Worm (Caenorhabditis elegans) whole organism, young adult: ENCODE data around the gene srv-32.
"Not testable (repeated sequence)": the region's sequence is repeated elsewhere in the genome, so short reads cannot be mapped to it uniquely, and the experiment has no call there.

ENCODE experiments used
- B0035.1 ChIP-seq: sonication (generic microtip); optimal IDR thresholded peaks from 2 replicates; lab custom pipeline; 2016; ENCODE audit warnings: missing genetic modification characterization, mild to moderate bottlenecking, missing compliant biosample characterization, missing genotype, missing genetic modification reagents
- F10E7.11 ChIP-seq: sonication (generic microtip); optimal IDR thresholded peaks from 2 replicates; lab custom pipeline; 2017; ENCODE audit warnings: mild to moderate bottlenecking, missing genetic modification characterization, moderate library complexity, missing compliant biosample characterization
- F33H1.4 ChIP-seq: fragments of 200-800 bp; sonication (Bioruptor generic); IDR thresholded peaks from 2 replicates; pipeline ENCODE4 v1.3.6; 2022; ENCODE audit warnings: missing genetic modification reagents, missing genetic modification characterization, missing compliant biosample characterization
- F39B2.1 ChIP-seq: fragments of 200-800 bp; sonication (Bioruptor generic); IDR thresholded peaks from 2 replicates; pipeline ENCODE4 v1.3.6; 2022; ENCODE audit warnings: missing genetic modification reagents, missing genetic modification characterization, missing compliant biosample characterization
- F57A8.1 ChIP-seq: fragments of 200-800 bp; sonication (Bioruptor generic); optimal IDR thresholded peaks from 2 replicates; lab custom pipeline; 2018; ENCODE audit warnings: mild to moderate bottlenecking, missing genetic modification characterization, moderate library complexity, missing compliant biosample characterization
- T26A5.8 ChIP-seq: sonication (generic microtip); optimal IDR thresholded peaks from 2 replicates; lab custom pipeline; 2016; ENCODE audit warnings: missing genetic modification characterization, missing compliant biosample characterization
- Y56A3A.18 ChIP-seq: fragments of 200-800 bp; sonication (Bioruptor generic); IDR thresholded peaks from 2 replicates; pipeline ENCODE4 v1.3.6; 2022; ENCODE audit warnings: missing genetic modification reagents, missing genetic modification characterization, missing compliant biosample characterization
- Y67H2A.10 ChIP-seq: fragments of 200-800 bp; sonication (Bioruptor generic); conservative IDR thresholded peaks from 2 replicates; pipeline ENCODE4 v1.3.6; 2022; ENCODE audit warnings: missing genetic modification reagents, missing genetic modification characterization, missing compliant biosample characterization
- ZK185.1 ChIP-seq: sonication (generic microtip); optimal IDR thresholded peaks from 2 replicates; lab custom pipeline; 2016; ENCODE audit warnings: mild to moderate bottlenecking, missing genetic modification characterization, missing compliant biosample characterization; ENCODE audit not compliant: poor library complexity, severe bottlenecking
- ama-1 ChIP-seq, 3 experiments: fragments of 150-350 bp in 1 of 3; sonication (generic microtip) in 2 of 3; optimal IDR thresholded peaks; 2 replicates each; lab custom pipeline; 2014 to 2018; ENCODE audit warnings: missing biosample characterization in 2 of 3, missing genetic modification characterization in 2 of 3, missing genetic modification reagents in 2 of 3
- aptf-3 ChIP-seq: fragments of 200-800 bp; sonication (Bioruptor generic); IDR thresholded peaks from 2 replicates; pipeline ENCODE4 v1.3.6; 2022; ENCODE audit warnings: missing genetic modification characterization, missing compliant biosample characterization
- athp-1 ChIP-seq: sonication (generic microtip); optimal IDR thresholded peaks from 2 replicates; lab custom pipeline; 2017; ENCODE audit warnings: mild to moderate bottlenecking, missing genetic modification characterization, missing compliant biosample characterization
- cebp-2 ChIP-seq: fragments of 200-800 bp; sonication (Bioruptor generic); IDR thresholded peaks from 2 replicates; pipeline ENCODE4 v1.3.6; 2022; ENCODE audit warnings: missing genetic modification characterization, missing compliant biosample characterization
- ceh-100 ChIP-seq: fragments of 200-800 bp; sonication (Bioruptor generic); IDR thresholded peaks from 2 replicates; pipeline ENCODE4 v1.3.6; 2022; ENCODE audit warnings: missing genetic modification reagents, missing genetic modification characterization, missing compliant biosample characterization
- chd-7 ChIP-seq: sonication (generic microtip); optimal IDR thresholded peaks from 2 replicates; lab custom pipeline; 2016; ENCODE audit warnings: mild to moderate bottlenecking, missing genetic modification characterization, moderate library complexity, missing compliant biosample characterization
- efl-1 ChIP-seq: fragments of 150-350 bp; optimal IDR thresholded peaks from 2 replicates; lab custom pipeline; 2014; ENCODE audit warnings: missing biosample characterization, missing genetic modification reagents, missing genetic modification characterization
- egrh-3 ChIP-seq: fragments of 200-800 bp; sonication (Bioruptor generic); IDR thresholded peaks from 2 replicates; pipeline ENCODE4 v1.3.6; 2022; ENCODE audit warnings: missing genetic modification reagents, missing genetic modification characterization, missing compliant biosample characterization
- fkh-3 ChIP-seq: sonication (generic microtip); optimal IDR thresholded peaks from 2 replicates; lab custom pipeline; 2016; ENCODE audit warnings: mild to moderate bottlenecking, missing genetic modification characterization, missing compliant biosample characterization
- gei-17 ChIP-seq: fragments of 200-800 bp; sonication (Bioruptor generic); optimal IDR thresholded peaks from 2 replicates; lab custom pipeline; 2018; ENCODE audit warnings: mild to moderate bottlenecking, missing genetic modification characterization, missing compliant biosample characterization
- hmg-20 ChIP-seq: fragments of 200-800 bp; sonication (Bioruptor generic); IDR thresholded peaks from 2 replicates; pipeline ENCODE4 v1.3.6; 2022; ENCODE audit warnings: missing genetic modification reagents, missing genetic modification characterization, missing compliant biosample characterization
- let-607 ChIP-seq, 2 experiments: fragments of 200-800 bp in 1 of 2; sonication (Bioruptor generic) in 1 of 2; sonication (generic microtip) in 1 of 2; optimal IDR thresholded peaks; 2 replicates each; lab custom pipeline; 2016 to 2018; ENCODE audit warnings: mild to moderate bottlenecking in 2 of 2, missing compliant biosample characterization in 2 of 2, missing genetic modification characterization in 2 of 2, moderate library complexity in 2 of 2, missing genotype in 1 of 2
- lin-40 ChIP-seq: sonication (generic microtip); optimal IDR thresholded peaks from 2 replicates; lab custom pipeline; 2016; ENCODE audit warnings: missing genetic modification characterization, mild to moderate bottlenecking, missing compliant biosample characterization, missing genotype, missing genetic modification reagents
- lir-1 ChIP-seq: fragments of 200-800 bp; sonication (Bioruptor generic); conservative IDR thresholded peaks from 2 replicates; pipeline ENCODE4 v1.3.6; 2022; ENCODE audit warnings: missing genetic modification reagents, missing genetic modification characterization, missing compliant biosample characterization
- lsy-27 ChIP-seq: sonication (generic microtip); optimal IDR thresholded peaks from 2 replicates; lab custom pipeline; 2017; ENCODE audit warnings: missing genetic modification characterization, mild to moderate bottlenecking, missing compliant biosample characterization, antibody characterized with exemption, missing genotype, borderline replicate concordance; ENCODE audit not compliant: insufficient read depth
- madf-3 ChIP-seq: fragments of 200-800 bp; sonication (Bioruptor generic); IDR thresholded peaks from 2 replicates; pipeline ENCODE4 v1.3.6; 2022; ENCODE audit warnings: missing genetic modification reagents, missing genetic modification characterization, missing compliant biosample characterization
- nhr-80 ChIP-seq: sonication (generic microtip); optimal IDR thresholded peaks from 2 replicates; lab custom pipeline; 2016; ENCODE audit warnings: missing genetic modification characterization, missing compliant biosample characterization
- snpc-1.1 ChIP-seq: sonication (generic microtip); optimal IDR thresholded peaks from 2 replicates; lab custom pipeline; 2017; ENCODE audit warnings: missing genetic modification characterization, mild to moderate bottlenecking, missing compliant biosample characterization, antibody characterized with exemption, moderate library complexity, missing genotype, missing genetic modification reagents; ENCODE audit not compliant: insufficient read depth
- snpc-1.3 ChIP-seq: sonication (generic microtip); optimal IDR thresholded peaks from 2 replicates; lab custom pipeline; 2017; ENCODE audit warnings: missing genetic modification characterization, mild to moderate bottlenecking, missing compliant biosample characterization, antibody characterized with exemption, moderate library complexity, missing genotype, missing genetic modification reagents; ENCODE audit not compliant: insufficient read depth
- snpc-3.4 ChIP-seq: sonication (generic microtip); optimal IDR thresholded peaks from 2 replicates; lab custom pipeline; 2017; ENCODE audit warnings: missing genetic modification characterization, mild to moderate bottlenecking, missing compliant biosample characterization, antibody characterized with exemption, moderate library complexity, missing genotype, missing genetic modification reagents
- xnd-1 ChIP-seq: sonication (generic microtip); optimal IDR thresholded peaks from 2 replicates; lab custom pipeline; 2016; ENCODE audit warnings: missing genotype, missing genetic modification reagents, missing genetic modification characterization, missing compliant biosample characterization
- ztf-18 ChIP-seq: sonication (generic microtip); optimal IDR thresholded peaks from 2 replicates; lab custom pipeline; 2016; ENCODE audit warnings: missing genotype, mild to moderate bottlenecking, missing genetic modification characterization, missing compliant biosample characterization
- ztf-25 ChIP-seq: fragments of 200-800 bp; sonication (Bioruptor generic); IDR thresholded peaks from 2 replicates; pipeline ENCODE4 v1.3.6; 2022; ENCODE audit warnings: missing genetic modification reagents, missing genetic modification characterization, missing compliant biosample characterization
- ztf-28 ChIP-seq: fragments of 200-800 bp; sonication (Bioruptor generic); IDR thresholded peaks from 2 replicates; pipeline ENCODE4 v1.3.6; 2022; ENCODE audit warnings: missing genetic modification reagents, missing genetic modification characterization, missing compliant biosample characterization

The srv-32 gene

DNA sequence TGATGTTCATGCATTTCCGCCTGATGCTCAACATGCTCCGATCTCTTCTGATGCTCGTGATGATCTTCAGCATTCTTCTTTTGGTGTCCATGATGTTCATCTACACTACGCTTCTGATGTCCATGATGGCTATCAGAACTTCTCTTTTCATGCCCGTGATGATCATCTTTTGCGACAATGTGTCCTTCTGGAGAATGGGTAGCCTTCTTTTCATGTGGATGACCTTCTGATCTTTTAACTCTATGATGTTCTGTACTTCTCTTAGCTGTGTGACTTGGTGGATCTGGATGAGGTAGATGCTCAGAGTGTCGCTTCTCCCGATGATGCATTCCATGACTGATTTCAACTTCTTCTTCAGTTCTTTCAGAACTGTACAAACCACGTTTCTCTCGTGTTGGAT lies 23.1 kb downstream of the srv-32 start:
- no peak for TF ChIP-seq let-607 (tag; optimal IDR thresholded peaks at IDR 0.05; lab: Kevin White, UChicago)
- no peak for TF ChIP-seq snpc-3.4 (tag; lab: Kevin White, UChicago)
- TF ChIP-seq madf-3 (GFP tag; lab: Robert Waterston, UW): 0 out of 2 replicates have a peak, but pooled peaks have one; percentile 52
- no peak for TF ChIP-seq lir-1 (GFP tag; lab: Robert Waterston, UW)
- TF ChIP-seq hmg-20: no peak

DNA sequence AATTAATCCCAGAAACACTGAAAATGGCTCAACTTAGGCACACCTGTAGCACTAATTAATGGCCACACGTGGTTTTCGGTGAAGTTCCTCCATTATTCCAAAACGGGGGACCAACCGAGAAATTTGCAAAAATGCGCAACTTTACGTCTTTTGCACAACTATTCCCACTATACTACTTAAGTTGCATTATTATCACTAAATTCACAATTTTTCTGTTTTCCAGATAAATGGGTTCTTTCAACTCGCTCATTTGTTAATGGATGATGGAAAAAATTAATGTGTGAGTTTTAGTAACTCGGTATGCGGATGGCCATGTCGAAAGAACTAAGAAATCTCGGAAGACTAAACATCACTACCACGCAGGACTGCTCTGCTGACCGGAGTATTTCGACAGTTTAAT lies 27.4 kb downstream of the srv-32 start, which contains the start of gene T13A10.64:
Gene T13A10.64 (plus strand): TSS at position 301 of the 400 bp plus-strand sequence.
- TF ChIP-seq chd-7 (tag; lab: Kevin White, UChicago): no peak
- TF ChIP-seq athp-1: no peak
- TF ChIP-seq B0035.1 (tag; lab: Kevin White, UChicago): no peak
- TF ChIP-seq F10E7.11 (tag; lab: Kevin White, UChicago): no peak
- TF ChIP-seq ZK185.1: no peak
- TF ChIP-seq lin-40 (tag; lab: Kevin White, UChicago): no peak
- no peak for TF ChIP-seq xnd-1
- no peak for TF ChIP-seq efl-1 (GFP tag; lab: Kevin White, UChicago)
- TF ChIP-seq T26A5.8 (tag; lab: Kevin White, UChicago): no peak
- TF ChIP-seq Y67H2A.10: no peak
- no peak for TF ChIP-seq snpc-1.3 (tag; lab: Kevin White, UChicago)
- no peak for TF ChIP-seq cebp-2 (GFP tag; lab: Robert Waterston, UW)

DNA sequence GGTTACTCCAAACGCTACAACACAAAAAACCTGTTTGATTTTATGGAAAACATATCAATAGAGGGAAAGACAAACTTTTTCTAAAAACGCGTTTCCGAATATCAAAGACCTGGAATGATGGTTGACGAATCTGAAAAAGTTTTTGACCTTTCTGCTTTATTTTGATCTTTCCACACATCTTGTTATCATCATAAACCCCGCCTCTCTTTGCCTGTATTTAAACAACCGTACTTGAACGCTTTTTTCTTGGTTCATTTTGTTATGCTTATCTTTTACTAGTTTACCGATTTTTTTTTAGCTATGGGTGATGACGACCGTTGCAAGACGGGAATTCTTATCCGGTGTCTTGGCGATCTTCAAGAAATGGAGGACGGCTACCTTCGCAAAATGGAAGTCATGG lies 29.0 kb downstream of the srv-32 start, which contains the start of gene T13A10.2:
Gene T13A10.2 (plus strand): TSS at position 301 of the 400 bp plus-strand sequence.
- not testable (repeated sequence) for TF ChIP-seq snpc-1.1 (tag; lab: Kevin White, UChicago); egrh-3 (GFP tag; lab: Robert Waterston, UW); F57A8.1

DNA sequence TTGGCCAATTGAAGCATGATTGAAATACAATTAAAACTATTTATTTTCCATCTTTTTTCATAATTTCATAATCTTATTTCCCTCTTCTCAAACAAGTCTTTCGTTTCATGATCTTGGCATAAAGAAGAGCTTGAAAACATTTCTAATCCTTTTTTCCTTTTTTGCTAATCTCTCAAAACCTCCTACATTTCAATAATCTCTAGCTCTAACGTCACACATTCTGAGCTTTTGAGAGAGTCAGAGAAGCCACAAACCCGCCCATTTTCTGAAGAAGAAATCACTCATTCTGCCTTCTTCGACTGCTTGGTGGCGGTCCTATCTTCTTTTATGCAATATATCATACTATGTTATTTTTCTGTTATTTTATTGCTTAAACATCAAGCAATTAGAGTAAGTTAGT lies 32.5 kb downstream of the srv-32 start, which contains the start of gene F58F9.1:
Gene F58F9.1 (plus strand): TSS at position 251 of the 400 bp plus-strand sequence.
- TF ChIP-seq ama-1 (optimal IDR thresholded peaks at IDR 0.05; lab: Kevin White, UChicago): no peak
- TF ChIP-seq ama-1 (GFP tag; optimal IDR thresholded peaks at IDR 0.05; lab: Kevin White, UChicago): no peak
- no peak for TF ChIP-seq ceh-100 (GFP tag; lab: Robert Waterston, UW)
- no peak for TF ChIP-seq Y56A3A.18 (GFP tag; lab: Robert Waterston, UW)
- no peak for TF ChIP-seq madf-3 (GFP tag; lab: Robert Waterston, UW)
- no peak for TF ChIP-seq ztf-28 (GFP tag; lab: Robert Waterston, UW)
- no peak for TF ChIP-seq lsy-27
- no peak for TF ChIP-seq F33H1.4

DNA sequence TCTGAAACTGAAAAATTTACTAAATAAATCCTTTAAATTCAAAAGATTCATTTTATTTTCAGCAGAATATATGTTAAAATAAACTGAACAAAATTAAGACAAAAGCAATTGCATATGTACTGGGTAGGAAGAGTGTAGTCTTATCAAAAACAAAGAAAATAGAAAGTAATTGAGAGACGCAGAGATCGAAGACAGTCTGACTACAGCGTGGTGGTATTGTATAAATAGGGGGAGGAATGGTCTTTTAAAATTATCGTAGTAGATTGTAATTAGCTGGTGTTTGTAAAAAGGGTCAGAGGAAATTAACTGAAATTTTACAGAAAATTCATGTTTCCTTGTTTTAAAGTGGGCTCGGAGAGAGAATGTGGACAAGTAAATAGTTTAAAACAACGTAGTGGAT lies 33.6 kb downstream of the srv-32 start, which contains the start of gene acox-3:
Gene acox-3 (minus strand): TSS at position 7 of the 400 bp plus-strand sequence.
- TF ChIP-seq let-607 (tag; optimal IDR thresholded peaks at IDR 0.05; lab: Kevin White, UChicago): no peak
- TF ChIP-seq nhr-80: peak; percentile 18

DNA sequence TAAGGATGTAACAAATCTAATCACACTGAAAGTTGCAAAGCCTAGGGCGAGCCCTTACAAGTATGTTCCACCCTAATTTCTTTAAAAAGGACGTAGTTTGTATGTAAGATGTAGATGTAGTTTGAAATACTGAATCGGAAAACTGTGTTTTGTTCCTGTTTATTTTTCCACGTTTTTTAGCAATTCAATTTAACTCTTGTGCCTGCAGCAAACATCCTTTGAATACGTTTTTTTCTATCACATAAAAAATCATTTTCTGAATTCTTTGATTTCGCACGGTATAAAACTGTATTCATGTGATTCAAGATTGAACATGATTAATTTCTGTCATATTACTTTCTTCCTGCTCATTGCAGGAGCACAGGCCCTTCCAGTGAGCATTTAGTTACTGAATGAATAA lies 42.0 kb downstream of the srv-32 start, which contains the start of gene F58F9.9:
Gene F58F9.9 (plus strand): TSS at position 301 of the 400 bp plus-strand sequence.
- no peak for TF ChIP-seq F39B2.1 (GFP tag; lab: Robert Waterston, UW)
- TF ChIP-seq ztf-25 (GFP tag; lab: Robert Waterston, UW): no peak
- no peak for TF ChIP-seq ztf-18
- no peak for TF ChIP-seq F57A8.1
- no peak for TF ChIP-seq fkh-3 (tag; lab: Kevin White, UChicago)
- no peak for TF ChIP-seq aptf-3 (GFP tag; lab: Robert Waterston, UW)
- TF ChIP-seq F10E7.11 (tag; lab: Kevin White, UChicago): no peak
- no peak for TF ChIP-seq gei-17 (GFP tag; lab: Kevin White, UChicago)
